Fruit fly (Drosophila melanogaster) whole organism, wandering third instar larva: ENCODE results near the gene Or65a.

Experiments
- CG32264 ChIP-seq: fragments of 200-800 bp; sonication (Bioruptor generic); optimal IDR thresholded peaks from 2 replicates; lab custom pipeline; 2016; ENCODE audit warnings: missing biosample characterization, missing genetic modification characterization
- Dif ChIP-seq: fragments of 200-275, 200-300 bp; sonication (Bioruptor generic); optimal IDR thresholded peaks from 2 replicates; lab custom pipeline; 2018; ENCODE audit warnings: missing biosample characterization, missing genetic modification characterization; ENCODE audit not compliant: partially characterized antibody
- HLH106 ChIP-seq: fragments of 200-800 bp; optimal IDR thresholded peaks from 3 replicates; lab custom pipeline; 2019; ENCODE audit warnings: missing biosample characterization, mild to moderate bottlenecking, missing genetic modification characterization, moderate library complexity
- Hnf4 ChIP-seq: fragments of 200-800 bp; sonication (Bioruptor generic); optimal IDR thresholded peaks from 2 replicates; lab custom pipeline; 2016; ENCODE audit warnings: missing biosample characterization, mild to moderate bottlenecking, missing genetic modification characterization
- Hr83 ChIP-seq: fragments of 200-300 bp; sonication (Bioruptor generic); optimal IDR thresholded peaks from 2 replicates; lab custom pipeline; 2016; ENCODE audit warnings: missing biosample characterization, mild to moderate bottlenecking, missing genetic modification characterization, moderate library complexity; ENCODE audit not compliant: poor library complexity, severe bottlenecking
- Myc ChIP-seq: fragments of >200 bp; optimal IDR thresholded peaks from 2 replicates; lab custom pipeline; 2017
- N ChIP-seq: fragments of >200 bp; optimal IDR thresholded peaks from 2 replicates; lab custom pipeline; 2018; ENCODE audit warnings: missing biosample characterization, missing external identifiers, missing genetic modification characterization
- OdsH ChIP-seq: fragments of 200-800 bp; sonication (Bioruptor generic); optimal IDR thresholded peaks from 2 replicates; lab custom pipeline; 2016; ENCODE audit warnings: missing biosample characterization, mild to moderate bottlenecking, missing genetic modification characterization
- Sp1 ChIP-seq: fragments of 200-800 bp; sonication (Bioruptor generic); optimal IDR thresholded peaks from 3 replicates; lab custom pipeline; 2019; ENCODE audit warnings: missing biosample characterization, mild to moderate bottlenecking, missing genetic modification characterization, moderate library complexity
- Vsx2 ChIP-seq: fragments of 200-300, 225-300 bp; sonication (Bioruptor generic); optimal IDR thresholded peaks from 2 replicates; lab custom pipeline; 2018; ENCODE audit warnings: missing biosample characterization, missing genetic modification characterization; ENCODE audit not compliant: partially characterized antibody
- br ChIP-seq: fragments of 200-800 bp; sonication (Bioruptor generic); optimal IDR thresholded peaks from 2 replicates; lab custom pipeline; 2016; ENCODE audit warnings: missing biosample characterization, missing genetic modification characterization
- dl ChIP-seq, 2 experiments: fragments of 175-275, 200-275 bp in 1 of 2; fragments of 200-275 bp in 1 of 2; sonication (Bioruptor generic); optimal IDR thresholded peaks; lab custom pipeline; 2018; ENCODE audit warnings: mild to moderate bottlenecking in 2 of 2, missing biosample characterization in 2 of 2, missing genetic modification characterization in 2 of 2, moderate library complexity in 2 of 2; ENCODE audit not compliant: partially characterized antibody in 2 of 2, insufficient read depth in 1 of 2
- lola ChIP-seq: fragments of >200 bp; optimal IDR thresholded peaks from 2 replicates; lab custom pipeline; 2017; ENCODE audit warnings: missing biosample characterization, missing genetic modification characterization
- pan ChIP-seq: fragments of >200 bp; optimal IDR thresholded peaks from 2 replicates; lab custom pipeline; 2017

DNA sequence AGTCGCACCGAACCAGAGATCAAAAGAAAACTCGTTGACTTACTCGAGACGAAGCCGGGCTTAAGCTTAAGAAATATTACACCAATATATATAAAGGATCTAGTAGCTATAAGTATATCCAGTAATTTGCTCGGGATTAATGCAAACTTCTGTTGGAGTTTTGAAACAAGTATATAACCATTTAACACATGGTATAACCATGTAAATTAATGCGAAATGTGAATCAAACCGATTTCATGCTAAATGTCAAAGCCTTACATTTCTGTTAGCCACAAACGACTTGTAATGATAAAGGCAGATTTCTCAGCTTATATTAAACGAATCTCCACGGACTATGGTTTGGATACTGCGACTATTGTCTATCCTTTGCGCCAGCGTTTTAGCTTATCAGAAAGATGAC, 29.6 kb downstream of the Or65a start, which contains the start of gene Sfp65A:
- no peak for TF ChIP-seq dl (GFP tag; optimal IDR thresholded peaks at IDR 0.05; lab: Kevin White, UChicago; ENCODE audit: insufficient read depth in 1 of 2, partially characterized antibody in 2 of 2)
- TF ChIP-seq CG32264 (GFP tag; lab: Kevin White, UChicago), result no peak
- no peak for TF ChIP-seq pan (lab: Kevin White, UChicago)
- no peak for TF ChIP-seq Sp1 (GFP tag; lab: Kevin White, UChicago)
- no peak for TF ChIP-seq Dif (GFP tag; lab: Kevin White, UChicago)
- TF ChIP-seq lola (GFP tag; lab: Kevin White, UChicago), result no peak
- TF ChIP-seq HLH106 (tag; lab: Kevin White, UChicago), result no peak
- TF ChIP-seq Vsx2 (GFP tag; lab: Kevin White, UChicago), result no peak
- no peak for TF ChIP-seq Hnf4 (GFP tag; lab: Kevin White, UChicago)
- no peak for TF ChIP-seq br (GFP tag; lab: Kevin White, UChicago)
- no peak for TF ChIP-seq Myc
- TF ChIP-seq N, result no peak
- TF ChIP-seq OdsH (GFP tag; lab: Kevin White, UChicago), result no peak
- no peak for TF ChIP-seq Hr83 (GFP tag; lab: Kevin White, UChicago)
